Worm (Caenorhabditis elegans): ENCODE data around the gene scl-10.

ce11 chrIV:13052568-13052967 lies 4.3 kb downstream of the scl-10 start, which contains the start of gene F49E11.7:
- TF ChIP-seq ets-4 (tag; optimal IDR thresholded peaks at IDR 0.05) (no peak), syd-9 (tag; optimal IDR thresholded peaks at IDR 0.05) (no peak), ceh-48 (tag; optimal IDR thresholded peaks at IDR 0.05) (no peak)

Data from whole organism, late embryonic.